Fruit fly (Drosophila melanogaster) whole organism, embryonic: Measurements from ENCODE around the gene CG7879.

Experiments used
- B-H1 ChIP-seq: fragments of 200-800 bp; sonication (Bioruptor generic); IDR thresholded peaks from 3 replicates; pipeline ENCODE4 v1.3.6; 2022; ENCODE audit warnings: missing biosample characterization, missing genetic modification characterization
- Blimp-1 ChIP-seq: fragments of 200-800 bp; sonication (Bioruptor generic); optimal IDR thresholded peaks from 3 replicates; lab custom pipeline; 2018; ENCODE audit warnings: missing biosample characterization, missing genetic modification characterization, mild to moderate bottlenecking, moderate library complexity, missing genetic modification reagents
- CG1024 ChIP-seq: fragments of 200-800 bp; sonication (Bioruptor generic); IDR thresholded peaks from 2 replicates; pipeline ENCODE4 v1.3.6; 2022; ENCODE audit warnings: missing biosample characterization, missing genetic modification characterization
- CG10565 ChIP-seq: fragments of 200-800 bp; sonication (Bioruptor generic); optimal IDR thresholded peaks from 3 replicates; lab custom pipeline; 2016; ENCODE audit warnings: missing biosample characterization, mild to moderate bottlenecking, missing genetic modification characterization
- CG12104 ChIP-seq: fragments of 200-800 bp; sonication (Bioruptor generic); optimal IDR thresholded peaks from 3 replicates; lab custom pipeline; 2016; ENCODE audit warnings: missing biosample characterization, missing genetic modification characterization
- CG13123 ChIP-seq: fragments of 200-800 bp; sonication (Bioruptor generic); optimal IDR thresholded peaks from 2 replicates; lab custom pipeline; 2016; ENCODE audit warnings: missing biosample characterization, missing genetic modification characterization
- CG15011 ChIP-seq: fragments of 200-800 bp; sonication (Bioruptor generic); optimal IDR thresholded peaks from 3 replicates; lab custom pipeline; 2018; ENCODE audit warnings: missing biosample characterization, mild to moderate bottlenecking, missing genetic modification characterization
- CG16779 ChIP-seq: fragments of 200-800 bp; sonication (Bioruptor generic); IDR thresholded peaks from 2 replicates; pipeline ENCODE4 v1.3.6; 2022; ENCODE audit warnings: missing biosample characterization, missing genetic modification characterization
- CG16863 ChIP-seq: fragments of 200-800 bp; sonication (Bioruptor generic); optimal IDR thresholded peaks from 3 replicates; lab custom pipeline; 2016; ENCODE audit warnings: missing biosample characterization, missing genetic modification characterization
- CG17361 ChIP-seq: fragments of 200-800 bp; sonication (Bioruptor generic); IDR thresholded peaks from 3 replicates; pipeline ENCODE4 v1.3.6; 2022; ENCODE audit warnings: missing biosample characterization, missing genetic modification characterization
- CG18262 ChIP-seq: fragments of 200-800 bp; optimal IDR thresholded peaks from 3 replicates; lab custom pipeline; 2019; ENCODE audit warnings: missing biosample characterization, mild to moderate bottlenecking, missing genetic modification characterization, moderate library complexity
- CG2116 ChIP-seq: fragments of 200-800 bp; sonication (Bioruptor generic); optimal IDR thresholded peaks from 3 replicates; lab custom pipeline; 2018; ENCODE audit warnings: missing biosample characterization, mild to moderate bottlenecking, missing genetic modification characterization
- CG2889 ChIP-seq: fragments of 200-800 bp; sonication (Bioruptor generic); IDR thresholded peaks from 3 replicates; pipeline ENCODE4 v1.3.6; 2022; ENCODE audit warnings: missing biosample characterization, missing genetic modification characterization
- CG32767 ChIP-seq: fragments of 200-800 bp; sonication (Bioruptor generic); IDR thresholded peaks from 2 replicates; pipeline ENCODE4 v1.3.6; 2022; ENCODE audit warnings: missing biosample characterization, missing genetic modification characterization
- CG42726 ChIP-seq: fragments of 200-800 bp; sonication (Bioruptor generic); IDR thresholded peaks from 2 replicates; pipeline ENCODE4 v1.3.6; 2022; ENCODE audit warnings: missing biosample characterization, missing genetic modification characterization; ENCODE audit not compliant: partially characterized antibody
- CG8924 ChIP-seq: fragments of 200-800 bp; optimal IDR thresholded peaks from 3 replicates; lab custom pipeline; 2019; ENCODE audit warnings: missing biosample characterization, mild to moderate bottlenecking, missing genetic modification characterization, moderate library complexity
- CG9609 ChIP-seq: fragments of 200-800 bp; sonication (Bioruptor generic); optimal IDR thresholded peaks from 3 replicates; lab custom pipeline; 2016; ENCODE audit warnings: missing biosample characterization, missing genetic modification characterization
- CG9932 ChIP-seq: fragments of 200-800 bp; sonication (Bioruptor generic); IDR thresholded peaks from 2 replicates; pipeline ENCODE4 v1.3.6; 2022; ENCODE audit warnings: missing biosample characterization, missing genetic modification characterization
- CoRest ChIP-seq: fragments of 200-800 bp; sonication (Bioruptor generic); optimal IDR thresholded peaks from 3 replicates; lab custom pipeline; 2018; ENCODE audit warnings: missing biosample characterization, mild to moderate bottlenecking, missing genetic modification characterization, moderate library complexity
- D19A ChIP-seq: fragments of 200-800 bp; optimal IDR thresholded peaks from 3 replicates; lab custom pipeline; 2019; ENCODE audit warnings: missing biosample characterization, mild to moderate bottlenecking, missing genetic modification characterization, moderate library complexity
- GATAe ChIP-seq: fragments of 200-800 bp; sonication (Bioruptor generic); conservative IDR thresholded peaks from 2 replicates; pipeline ENCODE4 v1.3.6; 2022; ENCODE audit warnings: missing biosample characterization, missing genetic modification characterization
- H2.0 ChIP-seq: fragments of 200-800 bp; sonication (Bioruptor generic); IDR thresholded peaks from 2 replicates; pipeline ENCODE4 v1.3.6; 2022; ENCODE audit warnings: missing biosample characterization, missing genetic modification characterization
- HHEX ChIP-seq: fragments of 200-800 bp; sonication (Bioruptor generic); optimal IDR thresholded peaks from 3 replicates; lab custom pipeline; 2017; ENCODE audit warnings: missing biosample characterization, mild to moderate bottlenecking, missing genetic modification characterization, missing genetic modification reagents
- HLH3B ChIP-seq: fragments of 200-800 bp; sonication (Bioruptor generic); IDR thresholded peaks from 2 replicates; pipeline ENCODE4 v1.3.6; 2022; ENCODE audit warnings: missing biosample characterization, missing genetic modification characterization
- MBD-R2 ChIP-seq: fragments of 200-800 bp; sonication (Bioruptor generic); IDR thresholded peaks from 2 replicates; pipeline ENCODE4 v1.3.6; 2022; ENCODE audit warnings: missing biosample characterization, missing genetic modification characterization
- Nf-YC ChIP-seq: fragments of 200-800 bp; optimal IDR thresholded peaks from 3 replicates; lab custom pipeline; 2019; ENCODE audit warnings: missing biosample characterization, mild to moderate bottlenecking, missing genetic modification characterization, moderate library complexity
- Ssrp ChIP-seq: fragments of 200-800 bp; sonication (Bioruptor generic); optimal IDR thresholded peaks from 2 replicates; lab custom pipeline; 2018; ENCODE audit warnings: missing biosample characterization, mild to moderate bottlenecking, missing genetic modification characterization, moderate library complexity
- Xrp1 ChIP-seq: fragments of 200-800 bp; sonication (Bioruptor generic); IDR thresholded peaks from 2 replicates; pipeline ENCODE4 v1.3.6; 2022; ENCODE audit warnings: missing biosample characterization, missing genetic modification characterization
- abd-A ChIP-seq: fragments of 200-800 bp; sonication (Bioruptor generic); optimal IDR thresholded peaks from 3 replicates; lab custom pipeline; 2019; ENCODE audit warnings: missing biosample characterization, mild to moderate bottlenecking, missing genetic modification characterization, moderate library complexity
- ash1 ChIP-seq: fragments of 200-800 bp; sonication (Bioruptor generic); optimal IDR thresholded peaks from 2 replicates; lab custom pipeline; 2018; ENCODE audit warnings: missing biosample characterization, mild to moderate bottlenecking, missing genetic modification characterization
- cato ChIP-seq: fragments of 200-800 bp; sonication (Bioruptor generic); optimal IDR thresholded peaks from 2 replicates; lab custom pipeline; 2016; ENCODE audit warnings: missing biosample characterization, missing genetic modification characterization, borderline replicate concordance
- chm ChIP-seq: fragments of 200-800 bp; sonication (Bioruptor generic); IDR thresholded peaks from 2 replicates; pipeline ENCODE4 v1.3.6; 2022; ENCODE audit warnings: missing biosample characterization, missing genetic modification characterization
- crc ChIP-seq: fragments of 200-800 bp; sonication (Bioruptor generic); optimal IDR thresholded peaks from 2 replicates; lab custom pipeline; 2016; ENCODE audit warnings: missing biosample characterization, missing genetic modification characterization
- da ChIP-seq: fragments of 200-800 bp; sonication (Bioruptor generic); optimal IDR thresholded peaks from 2 replicates; lab custom pipeline; 2016; ENCODE audit warnings: missing biosample characterization, missing genetic modification characterization
- dan ChIP-seq: fragments of 200-800 bp; sonication (Bioruptor generic); IDR thresholded peaks from 2 replicates; pipeline ENCODE4 v1.3.6; 2022; ENCODE audit warnings: missing biosample characterization, missing genetic modification characterization
- danr ChIP-seq: fragments of 200-800 bp; sonication (Bioruptor generic); IDR thresholded peaks from 2 replicates; pipeline ENCODE4 v1.3.6; 2022; ENCODE audit warnings: missing biosample characterization, missing genetic modification characterization
- dpn ChIP-seq, 2 experiments: fragments of 200-800 bp; sonication (Bioruptor generic); optimal IDR thresholded peaks; 3 replicates each; lab custom pipeline; 2016; ENCODE audit warnings: missing biosample characterization in 2 of 2, missing genetic modification characterization in 2 of 2
- ftz-f1 ChIP-seq: fragments of 200-800 bp; sonication (Bioruptor generic); optimal IDR thresholded peaks from 2 replicates; lab custom pipeline; 2016; ENCODE audit warnings: missing biosample characterization, missing genetic modification characterization
- ham ChIP-seq: fragments of 200-800 bp; sonication (Bioruptor generic); IDR thresholded peaks from 2 replicates; pipeline ENCODE4 v1.3.6; 2022; ENCODE audit warnings: missing biosample characterization, missing genetic modification characterization
- hb ChIP-seq: fragments of 200-800 bp; sonication (Bioruptor generic); IDR thresholded peaks from 3 replicates; pipeline ENCODE4 v1.3.6; 2022; ENCODE audit warnings: missing biosample characterization, missing genetic modification characterization; ENCODE audit not compliant: partially characterized antibody
- jigr1 ChIP-seq: fragments of 200-800 bp; sonication (Bioruptor generic); IDR thresholded peaks from 3 replicates; pipeline ENCODE4 v1.3.6; 2022; ENCODE audit warnings: missing biosample characterization, missing genetic modification characterization
- kay ChIP-seq: fragments of 200-800 bp; sonication (Bioruptor generic); optimal IDR thresholded peaks from 2 replicates; lab custom pipeline; 2016; ENCODE audit warnings: missing biosample characterization, missing genetic modification characterization
- luna ChIP-seq: fragments of 200-800 bp; sonication (Bioruptor generic); optimal IDR thresholded peaks from 2 replicates; lab custom pipeline; 2016; ENCODE audit warnings: missing biosample characterization, missing genetic modification characterization
- phol ChIP-seq: fragments of 200-800 bp; sonication (Bioruptor generic); optimal IDR thresholded peaks from 3 replicates; lab custom pipeline; 2018; ENCODE audit warnings: missing biosample characterization, mild to moderate bottlenecking, missing genetic modification characterization, moderate library complexity
- psq ChIP-seq: fragments of 200-800 bp; sonication (Bioruptor generic); optimal IDR thresholded peaks from 2 replicates; lab custom pipeline; 2017; ENCODE audit warnings: missing biosample characterization, missing genetic modification characterization
- repo ChIP-seq: fragments of 200-800 bp; sonication (Bioruptor generic); optimal IDR thresholded peaks from 2 replicates; lab custom pipeline; 2016; ENCODE audit warnings: missing biosample characterization, missing genetic modification characterization
- schlank ChIP-seq: fragments of 200-800 bp; sonication (Bioruptor generic); optimal IDR thresholded peaks from 2 replicates; lab custom pipeline; 2018; ENCODE audit warnings: missing biosample characterization, mild to moderate bottlenecking, missing genetic modification characterization
- sens ChIP-seq: fragments of 200-800 bp; sonication (Bioruptor generic); peaks from one replicate; lab custom pipeline; 2016; ENCODE audit warnings: missing biosample characterization, missing genetic modification characterization
- sens-2 ChIP-seq: fragments of 200-800 bp; sonication (Bioruptor generic); IDR thresholded peaks from 2 replicates; pipeline ENCODE4 v1.3.6; 2022; ENCODE audit warnings: missing biosample characterization, missing genetic modification characterization
- usp ChIP-seq: fragments of >200 bp; optimal IDR thresholded peaks from 2 replicates; lab custom pipeline; 2017; ENCODE audit warnings: missing biosample characterization, missing genetic modification characterization
- vnd ChIP-seq: fragments of 200-800 bp; sonication (Bioruptor generic); IDR thresholded peaks from 3 replicates; pipeline ENCODE4 v1.3.6; 2022; ENCODE audit warnings: missing biosample characterization, missing genetic modification characterization; ENCODE audit not compliant: partially characterized antibody
- z ChIP-seq: fragments of 200-800 bp; sonication (Bioruptor generic); IDR thresholded peaks from 3 replicates; pipeline ENCODE4 v1.3.6; 2022; ENCODE audit warnings: missing biosample characterization, missing genetic modification characterization

CG7879 gene

dm6 chr3L:1584003-1584402, 15.6 kb upstream of the CG7879 start (continued):
- TF ChIP-seq ash1 (GFP tag; lab: Kevin White, UChicago) (no peak), D19A (no peak), kay (peak; percentile 25), CG15011 (GFP tag; lab: Kevin White, UChicago) (no peak), danr (GFP tag; lab: Robert Waterston, UW) (no peak), CG2116 (GFP tag; lab: Kevin White, UChicago) (peak; percentile 18), jigr1 (no peak), sens (GFP tag; lab: Kevin White, UChicago) (peak; percentile 93), abd-A (no peak), z (0 out of 3 replicates have a peak, but pooled peaks have one; percentile 19), luna (GFP tag; lab: Kevin White, UChicago) (no peak), dan (GFP tag; lab: Robert Waterston, UW) (0 out of 2 replicates have a peak, but pooled peaks have one; percentile 24), HLH3B (GFP tag; lab: Robert Waterston, UW) (no peak), CoRest (tag; lab: Kevin White, UChicago) (peak; percentile 60), sens-2 (GFP tag; lab: Robert Waterston, UW) (peak; percentile 53; the same call in 1 of the 2 replicates), vnd (no peak), Xrp1 (GFP tag; lab: Robert Waterston, UW) (peak; percentile 86), HHEX (no peak), schlank (no peak), da (GFP tag; lab: Kevin White, UChicago) (no peak), phol (tag; lab: Kevin White, UChicago) (no peak), CG32767 (GFP tag; lab: Robert Waterston, UW) (0 out of 2 replicates have a peak, but pooled peaks have one; percentile 14), CG17361 (peak; percentile 50; the same call in 1 of the 3 replicates), CG8924 (tag; lab: Kevin White, UChicago) (peak; percentile 69), CG10565 (GFP tag; lab: Kevin White, UChicago) (no peak), ham (GFP tag; lab: Robert Waterston, UW) (no peak), MBD-R2 (GFP tag; lab: Robert Waterston, UW) (peak; percentile 23; the same call in 1 of the 2 replicates), repo (GFP tag; lab: Kevin White, UChicago) (no peak), CG13123 (peak; percentile 23), CG12104 (GFP tag; lab: Kevin White, UChicago) (no peak), H2.0 (GFP tag; lab: Robert Waterston, UW) (peak; percentile 57), CG18262 (peak; percentile 80), Nf-YC (no peak), crc (GFP tag; lab: Kevin White, UChicago) (no peak), CG16779 (GFP tag; lab: Robert Waterston, UW) (no peak), chm (no peak), usp (GFP tag; lab: Kevin White, UChicago) (no peak), CG42726 (no peak), CG1024 (GFP tag; lab: Robert Waterston, UW) (no peak), Blimp-1 (GFP tag; lab: Kevin White, UChicago) (peak; percentile 4), CG9932 (GFP tag; lab: Robert Waterston, UW) (no peak), Ssrp (tag; lab: Kevin White, UChicago) (peak; percentile 71), dpn (GFP tag; optimal IDR thresholded peaks at IDR 0.05; lab: Kevin White, UChicago) (peak in 1 of 2 experiments; percentile 71), ftz-f1 (GFP tag; lab: Kevin White, UChicago) (no peak), B-H1 (peak; percentile 36; the same call in 2 of the 3 replicates), psq (GFP tag; lab: Kevin White, UChicago) (peak; percentile 22), CG2889 (GFP tag; lab: Robert Waterston, UW) (no peak), cato (GFP tag; lab: Kevin White, UChicago) (peak; percentile 51), hb (GFP tag; lab: Robert Waterston, UW) (no peak), GATAe (0 out of 2 replicates have a peak, but pooled peaks have one; percentile 30), CG16863 (GFP tag; lab: Kevin White, UChicago) (peak; percentile 56), CG9609 (GFP tag; lab: Kevin White, UChicago) (peak; percentile 61)
